Worm (Caenorhabditis elegans) whole organism, late embryonic: ENCODE data around the gene bre-3.

Experiments
- C08G9.2 ChIP-seq: sonication (generic microtip); optimal IDR thresholded peaks from 2 replicates; lab custom pipeline; 2016; ENCODE audit warnings: mild to moderate bottlenecking, missing genetic modification characterization, moderate library complexity, missing compliant biosample characterization
- C38D4.7 ChIP-seq: fragments of 200-800 bp; sonication (Bioruptor generic); optimal IDR thresholded peaks from 2 replicates; lab custom pipeline; 2018; ENCODE audit warnings: mild to moderate bottlenecking, missing genetic modification characterization, moderate library complexity, missing compliant biosample characterization
- F13H6.1 ChIP-seq: sonication (generic microtip); optimal IDR thresholded peaks from 2 replicates; lab custom pipeline; 2016; ENCODE audit warnings: missing genetic modification characterization, missing compliant biosample characterization
- K09A11.1 ChIP-seq: sonication (generic microtip); optimal IDR thresholded peaks from 2 replicates; lab custom pipeline; 2017; ENCODE audit warnings: antibody characterized with exemption, mild to moderate bottlenecking, missing genetic modification characterization, missing compliant biosample characterization; ENCODE audit not compliant: insufficient read depth
- T23F11.4 ChIP-seq: fragments of 200-800 bp; sonication (Bioruptor generic); optimal IDR thresholded peaks from 2 replicates; lab custom pipeline; 2018; ENCODE audit warnings: mild to moderate bottlenecking, missing genetic modification characterization, missing compliant biosample characterization
- ceh-14 ChIP-seq: sonication (generic microtip); optimal IDR thresholded peaks from 2 replicates; lab custom pipeline; 2016; ENCODE audit warnings: missing genotype, missing genetic modification characterization, missing compliant biosample characterization
- ceh-18 ChIP-seq: sonication (generic microtip); optimal IDR thresholded peaks from 2 replicates; lab custom pipeline; 2016; ENCODE audit warnings: missing genetic modification characterization, missing compliant biosample characterization
- ceh-30 ChIP-seq: fragments of 150-350 bp; optimal IDR thresholded peaks from 2 replicates; lab custom pipeline; 2014; ENCODE audit warnings: missing biosample characterization, missing genetic modification characterization
- ceh-45 ChIP-seq: fragments of 200-800 bp; sonication (Bioruptor generic); IDR thresholded peaks from 2 replicates; pipeline ENCODE4 v1.3.6; 2022; ENCODE audit warnings: missing genetic modification reagents, missing genetic modification characterization, missing compliant biosample characterization
- ceh-48 ChIP-seq: sonication (generic microtip); optimal IDR thresholded peaks from 2 replicates; lab custom pipeline; 2016; ENCODE audit warnings: missing genetic modification characterization, inconsistent platforms, missing compliant biosample characterization
- ceh-6 ChIP-seq: fragments of 200-800 bp; sonication (Bioruptor generic); optimal IDR thresholded peaks from 2 replicates; lab custom pipeline; 2018; ENCODE audit warnings: mild to moderate bottlenecking, missing genetic modification characterization, missing compliant biosample characterization
- dve-1 ChIP-seq: sonication (generic microtip); optimal IDR thresholded peaks from 2 replicates; lab custom pipeline; 2017; ENCODE audit warnings: antibody characterized with exemption, mild to moderate bottlenecking, missing genetic modification characterization, missing compliant biosample characterization
- fax-1 ChIP-seq: sonication (generic microtip); optimal IDR thresholded peaks from 2 replicates; lab custom pipeline; 2016; ENCODE audit warnings: missing genotype, missing genetic modification characterization, missing compliant biosample characterization
- fkh-10 ChIP-seq: fragments of 150-350 bp; optimal IDR thresholded peaks from 2 replicates; lab custom pipeline; 2014; ENCODE audit warnings: missing biosample characterization, missing genetic modification reagents, missing genetic modification characterization
- hlh-13 ChIP-seq: fragments of 200-800 bp; sonication (Bioruptor generic); optimal IDR thresholded peaks from 2 replicates; lab custom pipeline; 2018; ENCODE audit warnings: mild to moderate bottlenecking, missing genetic modification characterization, missing compliant biosample characterization
- hlh-8 ChIP-seq: sonication (generic microtip); optimal IDR thresholded peaks from 2 replicates; lab custom pipeline; 2016; ENCODE audit warnings: missing genotype, missing genetic modification characterization, missing compliant biosample characterization
- lim-6 ChIP-seq: sonication (generic microtip); optimal IDR thresholded peaks from 2 replicates; lab custom pipeline; 2016; ENCODE audit warnings: missing genetic modification characterization, missing compliant biosample characterization
- lin-11 ChIP-seq: fragments of 200-800 bp; sonication (Bioruptor generic); optimal IDR thresholded peaks from 2 replicates; lab custom pipeline; 2018; ENCODE audit warnings: mild to moderate bottlenecking, missing genetic modification characterization, missing compliant biosample characterization
- nfya-1 ChIP-seq: sonication (generic microtip); optimal IDR thresholded peaks from 2 replicates; lab custom pipeline; 2017; ENCODE audit warnings: missing genetic modification characterization, mild to moderate bottlenecking, missing compliant biosample characterization, antibody characterized with exemption, moderate library complexity
- nhr-232 ChIP-seq: sonication (generic microtip); optimal IDR thresholded peaks from 2 replicates; lab custom pipeline; 2016; ENCODE audit warnings: missing genetic modification characterization, missing compliant biosample characterization
- npax-4 ChIP-seq: sonication (generic microtip); optimal IDR thresholded peaks from 2 replicates; lab custom pipeline; 2016; ENCODE audit warnings: missing genetic modification characterization, missing compliant biosample characterization
- odd-2 ChIP-seq: sonication (generic microtip); optimal IDR thresholded peaks from 2 replicates; lab custom pipeline; 2017; ENCODE audit warnings: antibody characterized with exemption, mild to moderate bottlenecking, missing genetic modification characterization, missing compliant biosample characterization
- pax-1 ChIP-seq: fragments of 150-350 bp; optimal IDR thresholded peaks from 2 replicates; lab custom pipeline; 2014; ENCODE audit warnings: missing biosample characterization, missing genetic modification characterization
- pha-2 ChIP-seq: sonication (generic microtip); optimal IDR thresholded peaks from 2 replicates; lab custom pipeline; 2017; ENCODE audit warnings: mild to moderate bottlenecking, missing genetic modification characterization, missing compliant biosample characterization
- pha-4 ChIP-seq: fragments of 150-350 bp; optimal IDR thresholded peaks from 2 replicates; lab custom pipeline; 2018; ENCODE audit warnings: missing biosample characterization, missing genetic modification reagents, missing genetic modification characterization
- pqm-1 ChIP-seq: sonication (generic microtip); optimal IDR thresholded peaks from 2 replicates; lab custom pipeline; 2016; ENCODE audit warnings: missing genetic modification characterization, missing compliant biosample characterization
- sox-2 ChIP-seq: fragments of 200-800 bp; sonication (Bioruptor generic); IDR thresholded peaks from 2 replicates; pipeline ENCODE4 v1.3.6; 2022; ENCODE audit warnings: missing genetic modification reagents, missing genetic modification characterization, missing compliant biosample characterization
- syd-9 ChIP-seq: sonication (generic microtip); optimal IDR thresholded peaks from 2 replicates; lab custom pipeline; 2016; ENCODE audit warnings: mild to moderate bottlenecking, missing genetic modification characterization, moderate library complexity, missing compliant biosample characterization
- ttx-3 ChIP-seq: sonication (generic microtip); optimal IDR thresholded peaks from 2 replicates; lab custom pipeline; 2016; ENCODE audit warnings: missing genetic modification reagents, missing genetic modification characterization, missing compliant biosample characterization
- unc-3 ChIP-seq, 2 experiments: fragments of 200-800 bp in 1 of 2; sonication (Bioruptor generic) in 1 of 2; sonication (generic microtip) in 1 of 2; conservative IDR thresholded peaks in 1 of 2; optimal IDR thresholded peaks in 1 of 2; 2 replicates each; pipeline versions ENCODE4 v1.3.6 to Lab custom; 2016 to 2022; ENCODE audit warnings: missing compliant biosample characterization in 2 of 2, missing genetic modification characterization in 2 of 2, missing genetic modification reagents in 1 of 2
- unc-42 ChIP-seq: sonication (generic microtip); optimal IDR thresholded peaks from 2 replicates; lab custom pipeline; 2016; ENCODE audit warnings: missing genotype, missing genetic modification characterization, missing compliant biosample characterization
- unc-86 ChIP-seq: sonication (generic microtip); optimal IDR thresholded peaks from 2 replicates; lab custom pipeline; 2016; ENCODE audit warnings: missing genetic modification characterization, missing compliant biosample characterization
- zip-5 ChIP-seq: sonication (generic microtip); optimal IDR thresholded peaks from 2 replicates; lab custom pipeline; 2016; ENCODE audit warnings: missing genetic modification characterization, missing compliant biosample characterization
- ztf-16 ChIP-seq: sonication (generic microtip); optimal IDR thresholded peaks from 2 replicates; lab custom pipeline; 2017; ENCODE audit warnings: missing genetic modification characterization, missing compliant biosample characterization

The bre-3 gene

DNA sequence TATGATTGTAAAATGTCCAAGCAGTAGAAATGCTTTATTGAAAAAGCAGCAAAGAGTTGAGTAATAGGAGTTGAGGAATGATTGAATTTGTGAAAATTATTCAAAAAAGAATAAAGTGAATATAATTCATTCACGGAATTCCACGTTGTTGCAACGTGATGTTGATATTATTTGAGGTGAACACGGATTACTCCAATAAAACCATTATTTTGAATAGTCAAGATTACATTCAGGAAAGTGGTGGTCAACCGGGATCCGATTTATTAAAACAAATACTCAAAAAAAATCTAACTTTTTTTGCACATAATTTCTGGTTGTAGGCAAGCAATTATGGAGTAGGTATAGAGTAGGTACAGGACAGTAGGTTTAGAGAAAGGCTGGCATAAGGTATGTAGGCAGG lies at the start of gene bre-3:
TSS of gene bre-3 (minus strand) at position 101 of the 400 bp plus-strand sequence.
- TF ChIP-seq ceh-18 (no peak), syd-9 (tag; lab: Kevin White, UChicago) (no peak), ttx-3 (tag; lab: Kevin White, UChicago) (no peak), zip-5 (tag; lab: Kevin White, UChicago) (no peak), ztf-16 (tag; lab: Kevin White, UChicago) (no peak), ceh-14 (tag; lab: Kevin White, UChicago) (no peak), F13H6.1 (tag; lab: Kevin White, UChicago) (no peak), ceh-30 (tag; lab: Kevin White, UChicago) (no peak), fax-1 (tag; lab: Kevin White, UChicago) (no peak), ceh-48 (tag; lab: Kevin White, UChicago) (no peak), pha-2 (tag; lab: Kevin White, UChicago) (no peak), pax-1 (tag; lab: Kevin White, UChicago) (no peak)

DNA sequence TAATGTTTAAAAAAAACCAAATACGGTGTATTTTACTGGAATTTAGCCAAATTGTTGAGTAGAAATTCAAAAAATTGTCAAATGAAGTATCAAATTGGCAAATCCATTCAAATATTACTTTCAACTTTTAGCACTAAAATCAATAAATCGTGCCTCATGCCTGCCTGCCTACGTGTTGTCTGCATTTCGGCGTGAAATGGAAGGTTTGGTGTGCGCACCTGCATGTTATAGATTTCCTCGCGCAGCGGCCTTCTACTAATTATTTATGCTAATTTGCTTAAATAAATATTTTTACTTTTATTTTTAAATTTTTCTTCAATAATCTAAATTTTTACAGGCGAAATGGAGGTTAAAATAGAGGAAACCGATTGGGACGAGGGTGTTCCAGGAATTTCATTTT lies 43.6 kb upstream of the bre-3 start, which contains the start of gene ZK1098.2:
TSS of gene ZK1098.2 (plus strand) at position 336 of the 400 bp plus-strand sequence.
- no peak for TF ChIP-seq T23F11.4 (GFP tag; lab: Kevin White, UChicago)
- TF ChIP-seq ceh-48 (tag; lab: Kevin White, UChicago), result peak; percentile 76

DNA sequence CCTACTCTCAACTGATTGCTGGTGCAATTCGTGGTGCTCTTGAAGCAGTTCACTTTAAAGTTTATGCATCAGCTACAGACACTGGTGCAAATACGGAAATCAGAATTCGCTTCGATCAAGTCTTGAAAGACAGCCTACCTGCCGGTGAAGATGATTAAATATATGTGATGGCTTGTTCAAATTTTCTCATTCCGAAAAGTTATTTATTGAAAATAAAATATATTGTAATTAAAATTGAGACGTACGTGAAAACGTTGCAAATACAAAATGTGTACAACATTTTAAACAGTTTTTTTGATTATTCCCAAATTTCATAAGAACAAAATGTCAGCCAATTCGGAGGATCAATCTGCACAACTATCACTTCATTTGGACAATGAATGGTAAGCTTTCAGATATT lies 41.6 kb upstream of the bre-3 start, which contains the start of gene ZK1098.6:
TSS of gene ZK1098.6 (plus strand) at position 301 of the 400 bp plus-strand sequence.
- no peak for TF ChIP-seq odd-2 (tag; lab: Kevin White, UChicago)

DNA sequence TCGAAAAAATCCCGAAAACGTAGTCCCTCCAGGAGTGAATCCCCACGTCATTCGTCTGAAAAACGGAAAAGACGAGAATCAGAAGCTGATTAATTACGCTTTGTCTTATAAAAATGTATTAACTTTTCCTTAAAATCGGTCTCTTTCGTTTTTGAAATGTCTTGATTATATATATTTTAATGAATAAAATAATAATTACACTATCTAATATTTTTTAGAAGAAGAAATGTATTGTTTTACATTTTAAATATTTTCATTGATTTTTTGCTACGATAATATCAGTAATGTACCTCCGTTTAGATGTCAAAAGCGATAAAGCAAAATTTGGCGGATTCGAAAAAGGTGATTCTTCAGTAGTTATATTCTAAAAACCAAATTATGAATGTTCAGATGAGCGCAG lies 40.0 kb upstream of the bre-3 start, which contains the start of gene trpp-3:
TSS of gene trpp-3 (plus strand) at position 301 of the 400 bp plus-strand sequence.
- TF ChIP-seq syd-9 (tag; lab: Kevin White, UChicago), result no peak
- TF ChIP-seq npax-4, result no peak
- TF ChIP-seq nhr-232, result no peak
- TF ChIP-seq F13H6.1 (tag; lab: Kevin White, UChicago), result no peak
- no peak for TF ChIP-seq ttx-3 (tag; lab: Kevin White, UChicago)
- no peak for TF ChIP-seq sox-2 (GFP tag; lab: Robert Waterston, UW)
- no peak for TF ChIP-seq hlh-8 (tag; lab: Kevin White, UChicago)
- TF ChIP-seq K09A11.1, result no peak
- TF ChIP-seq nfya-1 (tag; lab: Kevin White, UChicago), result no peak
- no peak for TF ChIP-seq ceh-6 (GFP tag; lab: Kevin White, UChicago)
- TF ChIP-seq, all 69 proteins: peak for 0

DNA sequence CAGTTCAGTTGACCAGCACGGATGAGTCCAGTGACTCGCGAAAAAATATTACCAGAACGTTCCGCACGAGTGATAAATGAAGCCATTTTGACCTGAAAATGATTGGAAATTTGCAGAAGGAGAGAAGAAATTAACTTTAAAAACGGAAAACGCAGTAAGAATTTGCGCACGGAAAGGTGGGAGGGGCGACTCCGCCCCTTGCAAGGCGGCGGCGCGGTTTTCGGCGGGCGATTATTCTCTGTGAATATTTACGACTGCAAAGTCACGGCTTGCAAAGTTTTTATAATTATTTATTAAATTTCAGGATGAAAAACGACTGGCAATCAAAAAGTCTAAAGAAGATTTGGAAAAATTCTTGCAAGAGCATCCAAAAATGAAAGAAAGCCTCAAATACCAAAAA lies 38.3 kb upstream of the bre-3 start, which contains the start of gene mrps-23:
TSS of gene mrps-23 (minus strand) at position 92 of the 400 bp plus-strand sequence.
- TF ChIP-seq unc-86 (no peak), fkh-10 (GFP tag; lab: Kevin White, UChicago) (no peak), unc-42 (tag; lab: Kevin White, UChicago) (peak; percentile 6), ceh-14 (tag; lab: Kevin White, UChicago) (no peak), lim-6 (no peak), lin-11 (tag; lab: Kevin White, UChicago) (no peak), pqm-1 (no peak), ceh-18 (peak; percentile 16), C38D4.7 (GFP tag; lab: Kevin White, UChicago) (no peak), nfya-1 (tag; lab: Kevin White, UChicago) (peak; percentile 11), C08G9.2 (no peak), F13H6.1 (tag; lab: Kevin White, UChicago) (no peak), T23F11.4 (GFP tag; lab: Kevin White, UChicago) (no peak), ceh-30 (tag; lab: Kevin White, UChicago) (no peak), unc-3 (GFP tag; conservative IDR thresholded peaks at IDR 0.05; lab: Robert Waterston, UW) (no peak), unc-3 (tag; optimal IDR thresholded peaks at IDR 0.05; lab: Kevin White, UChicago) (no peak), hlh-13 (GFP tag; lab: Kevin White, UChicago) (no peak), pha-4 (no peak), ceh-45 (GFP tag; lab: Robert Waterston, UW) (no peak), dve-1 (tag; lab: Kevin White, UChicago) (no peak)
